Worm (Caenorhabditis elegans): ENCODE measurements around the gene ncx-7.

DNA sequence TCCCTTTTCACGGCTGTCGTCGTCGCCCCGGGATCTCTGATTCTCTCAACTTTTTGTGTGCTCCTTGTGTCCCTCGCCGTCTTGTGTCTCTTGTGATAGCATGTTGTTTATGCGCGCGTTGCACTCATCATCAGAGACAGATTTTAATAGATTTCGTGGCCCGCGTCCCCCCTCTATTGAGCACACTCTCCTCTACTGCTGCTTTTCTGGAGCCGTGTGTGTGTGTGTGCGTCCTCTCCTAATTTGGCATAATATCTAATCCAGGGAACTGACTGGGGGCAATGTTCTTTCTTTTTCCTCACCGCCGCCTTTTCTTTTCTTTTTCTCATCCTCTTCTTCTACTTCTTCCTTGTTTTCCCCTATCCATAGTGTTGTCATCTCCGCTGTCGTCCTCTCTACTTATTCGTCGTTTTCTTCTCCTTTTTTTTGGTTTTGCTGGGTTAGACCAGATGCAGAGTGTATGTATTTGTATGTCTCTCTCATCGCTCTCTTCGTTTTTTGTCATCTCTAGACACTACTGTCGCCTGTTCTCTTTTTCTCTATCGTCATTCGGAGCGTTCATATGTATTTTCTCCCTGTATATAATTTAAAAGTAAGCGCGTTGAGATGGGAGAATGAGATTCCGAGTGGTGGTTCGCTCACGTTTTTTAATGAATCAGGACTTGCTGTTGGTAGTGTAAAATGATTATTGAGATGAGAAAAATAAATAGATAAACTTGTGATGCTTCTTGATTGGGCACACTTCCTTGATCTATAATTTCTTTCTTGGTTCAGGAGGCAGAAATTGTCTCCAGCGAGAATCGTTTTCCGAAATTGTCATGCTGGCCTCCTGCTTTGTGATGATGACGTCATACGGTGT, 16.1 kb downstream of the ncx-7 start:
- TF ChIP-seq elt-2 (tag; optimal IDR thresholded peaks at IDR 0.05): no peak
- TF ChIP-seq unc-130 (tag; optimal IDR thresholded peaks at IDR 0.05): no peak
- no peak for TF ChIP-seq aly-2 (tag; optimal IDR thresholded peaks at IDR 0.05)
- no peak for TF ChIP-seq lin-15B (tag; optimal IDR thresholded peaks at IDR 0.05)
- no peak for TF ChIP-seq ceh-63 (GFP tag; optimal IDR thresholded peaks at IDR 0.05)
- TF ChIP-seq sox-4 (tag; optimal IDR thresholded peaks at IDR 0.05): peak; percentile 8
- TF ChIP-seq tbx-2 (tag; optimal IDR thresholded peaks at IDR 0.05): peak; percentile 62
- no peak for TF ChIP-seq lin-39 (tag; optimal IDR thresholded peaks at IDR 0.05)
